Worm (Caenorhabditis elegans) whole organism, early embryonic: Measurements from ENCODE around the gene F44E7.4.

Experiments
- B0310.2 ChIP-seq: sonication (generic microtip); optimal IDR thresholded peaks from 2 replicates; lab custom pipeline; 2016; ENCODE audit warnings: mild to moderate bottlenecking, missing genetic modification characterization, missing compliant biosample characterization
- F13C5.2 ChIP-seq: sonication (generic microtip); optimal IDR thresholded peaks from 2 replicates; lab custom pipeline; 2017; ENCODE audit warnings: mild to moderate bottlenecking, missing genetic modification characterization, inconsistent platforms, missing compliant biosample characterization
- aly-1 ChIP-seq: sonication (generic microtip); optimal IDR thresholded peaks from 2 replicates; lab custom pipeline; 2016; ENCODE audit warnings: missing genetic modification characterization, missing compliant biosample characterization
- ama-1 ChIP-seq: fragments of 150-350 bp; optimal IDR thresholded peaks from 2 replicates; lab custom pipeline; 2014
- ceh-13 ChIP-seq: fragments of 200-800 bp; sonication (Bioruptor generic); optimal IDR thresholded peaks from 2 replicates; lab custom pipeline; 2018; ENCODE audit warnings: mild to moderate bottlenecking, missing genetic modification characterization, missing compliant biosample characterization
- ceh-36 ChIP-seq: sonication (generic microtip); optimal IDR thresholded peaks from 2 replicates; lab custom pipeline; 2016; ENCODE audit warnings: missing genetic modification characterization, inconsistent platforms, missing compliant biosample characterization
- ets-7 ChIP-seq: sonication (generic microtip); optimal IDR thresholded peaks from 2 replicates; lab custom pipeline; 2016; ENCODE audit warnings: missing genotype, missing genetic modification characterization, missing compliant biosample characterization
- flt-1 ChIP-seq: fragments of 200-800 bp; sonication (Bioruptor generic); IDR thresholded peaks from 2 replicates; pipeline ENCODE4 v1.3.6; 2022; ENCODE audit warnings: missing genetic modification characterization, missing compliant biosample characterization
- hmbx-1 ChIP-seq: sonication (generic microtip); optimal IDR thresholded peaks from 2 replicates; lab custom pipeline; 2016; ENCODE audit warnings: mild to moderate bottlenecking, missing genetic modification characterization, missing compliant biosample characterization
- hmg-4 ChIP-seq: fragments of 200-800 bp; sonication (Bioruptor generic); optimal IDR thresholded peaks from 2 replicates; lab custom pipeline; 2018; ENCODE audit warnings: mild to moderate bottlenecking, missing genetic modification characterization, missing compliant biosample characterization
- hnd-1 ChIP-seq: sonication (generic microtip); optimal IDR thresholded peaks from 2 replicates; lab custom pipeline; 2016; ENCODE audit warnings: missing genetic modification characterization, missing compliant biosample characterization
- pes-1 ChIP-seq: fragments of 200-800 bp; sonication (Bioruptor generic); IDR thresholded peaks from 2 replicates; pipeline ENCODE4 v1.3.6; 2022; ENCODE audit warnings: missing genetic modification reagents, missing genetic modification characterization, missing compliant biosample characterization
- scrt-1 ChIP-seq: fragments of 200-800 bp; sonication (Bioruptor generic); IDR thresholded peaks from 2 replicates; pipeline ENCODE4 v1.3.6; 2022; ENCODE audit warnings: missing genetic modification characterization, missing compliant biosample characterization
- sea-1 ChIP-seq: fragments of 200-800 bp; sonication (Bioruptor generic); conservative IDR thresholded peaks from 2 replicates; pipeline ENCODE4 v1.3.6; 2022; ENCODE audit warnings: missing genetic modification characterization, missing compliant biosample characterization
- tbx-11 ChIP-seq: fragments of 200-800 bp; sonication (Bioruptor generic); IDR thresholded peaks from 2 replicates; pipeline ENCODE4 v1.3.6; 2022; ENCODE audit warnings: missing genetic modification characterization, missing compliant biosample characterization
- tbx-37 ChIP-seq: fragments of 200-800 bp; sonication (Bioruptor generic); conservative IDR thresholded peaks from 2 replicates; pipeline ENCODE4 v1.3.6; 2022; ENCODE audit warnings: missing genetic modification reagents, missing genetic modification characterization, missing compliant biosample characterization
- tra-4 ChIP-seq: sonication (generic microtip); optimal IDR thresholded peaks from 2 replicates; lab custom pipeline; 2017; ENCODE audit warnings: missing genetic modification characterization, missing compliant biosample characterization

The F44E7.4 gene

ce11 chrV:5813060-5813659, 36.4 kb upstream of the F44E7.4 start, which contains the start of gene ZC250.4:
Gene ZC250.4 (minus strand): TSS chrV:5813137.
- TF ChIP-seq ama-1 (lab: Kevin White, UChicago), result no peak
- TF ChIP-seq F13C5.2 (tag; lab: Kevin White, UChicago), result no peak

- TF ChIP-seq aly-1 (tag; lab: Kevin White, UChicago), result no peak
- no peak for TF ChIP-seq ceh-36 (tag; lab: Kevin White, UChicago)
- TF ChIP-seq hmg-4 (GFP tag; lab: Kevin White, UChicago), result no peak
Measured at ce11 chrV:5805467-5805866, 28.7 kb upstream of the F44E7.4 start, which contains the start of gene ZC250.5. Gene ZC250.5 (plus strand): TSS chrV:5805767.

- TF ChIP-seq B0310.2 (tag; lab: Kevin White, UChicago) (no peak), hmbx-1 (tag; lab: Kevin White, UChicago) (no peak), aly-1 (tag; lab: Kevin White, UChicago) (no peak), flt-1 (GFP tag; lab: Robert Waterston, UW) (no peak), ets-7 (tag; lab: Kevin White, UChicago) (no peak), tbx-11 (GFP tag; lab: Robert Waterston, UW) (no peak), hmg-4 (GFP tag; lab: Kevin White, UChicago) (no peak), pes-1 (GFP tag; lab: Robert Waterston, UW) (no peak), sea-1 (GFP tag; lab: Robert Waterston, UW) (no peak), ceh-36 (tag; lab: Kevin White, UChicago) (no peak), tra-4 (tag; lab: Kevin White, UChicago) (no peak), ceh-13 (GFP tag; lab: Kevin White, UChicago) (no peak), scrt-1 (no peak), tbx-37 (GFP tag; lab: Robert Waterston, UW) (no peak), ama-1 (lab: Kevin White, UChicago) (no peak), hnd-1 (tag; lab: Kevin White, UChicago) (no peak), F13C5.2 (tag; lab: Kevin White, UChicago) (no peak)
Measured at ce11 chrV:5799373-5799772, 22.6 kb upstream of the F44E7.4 start, which contains the start of gene cyn-17. Gene cyn-17 (plus strand): TSS chrV:5799673.

ce11 chrV:5798132-5798531, 21.4 kb upstream of the F44E7.4 start, which contains the start of gene nstp-3:
Gene nstp-3 (minus strand): TSS chrV:5798232.
- no peak for TF ChIP-seq tbx-37 (GFP tag; lab: Robert Waterston, UW)
- no peak for TF ChIP-seq flt-1 (GFP tag; lab: Robert Waterston, UW)
- no peak for TF ChIP-seq ets-7 (tag; lab: Kevin White, UChicago)
- no peak for TF ChIP-seq scrt-1

- no peak for TF ChIP-seq ceh-13 (GFP tag; lab: Kevin White, UChicago)
- TF ChIP-seq hmbx-1 (tag; lab: Kevin White, UChicago), result no peak
- no peak for TF ChIP-seq tbx-37 (GFP tag; lab: Robert Waterston, UW)
- TF ChIP-seq scrt-1, result no peak
- TF ChIP-seq tra-4 (tag; lab: Kevin White, UChicago), result no peak
- no peak for TF ChIP-seq F13C5.2 (tag; lab: Kevin White, UChicago)
- TF ChIP-seq hmg-4 (GFP tag; lab: Kevin White, UChicago), result no peak
- no peak for TF ChIP-seq pes-1 (GFP tag; lab: Robert Waterston, UW)
- TF ChIP-seq flt-1 (GFP tag; lab: Robert Waterston, UW), result no peak
- no peak for TF ChIP-seq hnd-1 (tag; lab: Kevin White, UChicago)
- no peak for TF ChIP-seq aly-1 (tag; lab: Kevin White, UChicago)
- no peak for TF ChIP-seq tbx-11 (GFP tag; lab: Robert Waterston, UW)
- TF ChIP-seq sea-1 (GFP tag; lab: Robert Waterston, UW), result no peak
- no peak for TF ChIP-seq ama-1 (lab: Kevin White, UChicago)
- TF ChIP-seq ceh-36 (tag; lab: Kevin White, UChicago), result no peak
- TF ChIP-seq ets-7 (tag; lab: Kevin White, UChicago), result no peak
- no peak for TF ChIP-seq B0310.2 (tag; lab: Kevin White, UChicago)
Measured at ce11 chrV:5792031-5792430, 15.3 kb upstream of the F44E7.4 start, which contains the start of gene ZC250.2. Gene ZC250.2 (plus strand): TSS chrV:5792331.

- TF ChIP-seq ama-1 (lab: Kevin White, UChicago), result no peak
- no peak for TF ChIP-seq tbx-11 (GFP tag; lab: Robert Waterston, UW)
- 0 out of 2 replicates have a peak, but pooled peaks have one; percentile 15 for TF ChIP-seq tbx-37 (GFP tag; lab: Robert Waterston, UW)
- TF ChIP-seq ceh-13 (GFP tag; lab: Kevin White, UChicago), result no peak
- peak; percentile 64 for TF ChIP-seq F13C5.2 (tag; lab: Kevin White, UChicago)
- peak; percentile 67 for TF ChIP-seq hmg-4 (GFP tag; lab: Kevin White, UChicago)
- no peak for TF ChIP-seq tra-4 (tag; lab: Kevin White, UChicago)
- peak; percentile 66 for TF ChIP-seq flt-1 (GFP tag; lab: Robert Waterston, UW)
- no peak for TF ChIP-seq ets-7 (tag; lab: Kevin White, UChicago)
Measured at ce11 chrV:5790497-5791280, 13.9 kb upstream of the F44E7.4 start, which contains the start of the genes nhr-142 and F44E7.9. Gene nhr-142 (minus strand): TSS chrV:5790553. Gene F44E7.9 (plus strand): TSS chrV:5791230.

- TF ChIP-seq hmg-4 (GFP tag; lab: Kevin White, UChicago) (no peak), ama-1 (lab: Kevin White, UChicago) (no peak), tbx-37 (GFP tag; lab: Robert Waterston, UW) (no peak), B0310.2 (tag; lab: Kevin White, UChicago) (no peak), ets-7 (tag; lab: Kevin White, UChicago) (no peak), F13C5.2 (tag; lab: Kevin White, UChicago) (no peak), ceh-13 (GFP tag; lab: Kevin White, UChicago) (no peak), scrt-1 (no peak), ceh-36 (tag; lab: Kevin White, UChicago) (no peak), aly-1 (tag; lab: Kevin White, UChicago) (no peak), flt-1 (GFP tag; lab: Robert Waterston, UW) (no peak), hmbx-1 (tag; lab: Kevin White, UChicago) (no peak), pes-1 (GFP tag; lab: Robert Waterston, UW) (no peak), hnd-1 (tag; lab: Kevin White, UChicago) (no peak)
Measured at ce11 chrV:5788650-5789049, 11.9 kb upstream of the F44E7.4 start.
